Fruit fly (Drosophila melanogaster) whole organism: ENCODE measurements around the gene AlaRS.

Experiments used
- Dll ChIP-seq: fragments of >200 bp; optimal IDR thresholded peaks from 2 replicates; lab custom pipeline; 2017
- pan ChIP-seq: fragments of >200 bp; optimal IDR thresholded peaks from 2 replicates; lab custom pipeline; 2017
- psq ChIP-seq: fragments of >200 bp; optimal IDR thresholded peaks from 2 replicates; lab custom pipeline; 2017

- TF ChIP-seq psq (lab: Kevin White, UChicago) (no peak), pan (no peak), Dll (lab: Kevin White, UChicago) (no peak)
Observed at dm6 chr2L:8398721-8399120, 17.2 kb upstream of the AlaRS start, which contains the start of gene CG13386.
